Worm (Caenorhabditis elegans): ENCODE results near the gene B0432.1.

- TF ChIP-seq hmg-20 (GFP tag; IDR thresholded peaks at IDR 0.05) (no peak), lin-35 (GFP tag; optimal IDR thresholded peaks at IDR 0.05) (no peak), T07F8.4 (tag; optimal IDR thresholded peaks at IDR 0.05) (no peak), lsy-27 (tag; optimal IDR thresholded peaks at IDR 0.05; ENCODE audit: borderline replicate concordance, insufficient read depth) (no peak), athp-1 (tag; optimal IDR thresholded peaks at IDR 0.05) (no peak), chd-7 (tag; optimal IDR thresholded peaks at IDR 0.05) (no peak), T26A5.8 (tag; optimal IDR thresholded peaks at IDR 0.05) (no peak), pha-4 (tag; optimal IDR thresholded peaks at IDR 0.05) (no peak)
These were observed 8.5 kb downstream of the B0432.1 start, which contains the start of gene col-69 for ce11 chrII:305645-306044.
